Fruit fly (Drosophila melanogaster): ENCODE results near the gene eco.

The eco gene

dm6 chr3L:7339216-7339742, at the start of gene eco, which contains the start of gene lark:
TSS of gene eco (minus strand) at chr3L:7339340.
TSS of gene lark (plus strand) at chr3L:7339266.
- TF ChIP-seq Hr83 (GFP tag; optimal IDR thresholded peaks at IDR 0.05; ENCODE audit: poor library complexity, severe bottlenecking) (peak; percentile 12), woc (GFP tag; optimal IDR thresholded peaks at IDR 0.05) (no peak), CG32264 (GFP tag; optimal IDR thresholded peaks at IDR 0.05) (no peak), GATAd (GFP tag; optimal IDR thresholded peaks at IDR 0.05) (no peak), h (GFP tag; optimal IDR thresholded peaks at IDR 0.05) (no peak), pan (optimal IDR thresholded peaks at IDR 0.05) (no peak), Jra (GFP tag; optimal IDR thresholded peaks at IDR 0.05) (no peak), N (GFP tag; optimal IDR thresholded peaks at IDR 0.05) (no peak), Rel (GFP tag; optimal IDR thresholded peaks at IDR 0.05) (no peak), Rel (tag; optimal IDR thresholded peaks at IDR 0.05) (peak; percentile 20), Sp1 (GFP tag; optimal IDR thresholded peaks at IDR 0.05) (peak; percentile 26), OdsH (GFP tag; optimal IDR thresholded peaks at IDR 0.05) (no peak)

- TF ChIP-seq CrebA (GFP tag; optimal IDR thresholded peaks at IDR 0.05; ENCODE audit: borderline replicate concordance): no peak
- no peak for TF ChIP-seq HLH106 (tag; optimal IDR thresholded peaks at IDR 0.05)
- no peak for TF ChIP-seq Jra (GFP tag; optimal IDR thresholded peaks at IDR 0.05)
- no peak for TF ChIP-seq woc (GFP tag; optimal IDR thresholded peaks at IDR 0.05)
- no peak for TF ChIP-seq Dfd (GFP tag; optimal IDR thresholded peaks at IDR 0.05)
- no peak for TF ChIP-seq br (GFP tag; optimal IDR thresholded peaks at IDR 0.05)
- TF ChIP-seq tai (GFP tag; optimal IDR thresholded peaks at IDR 0.05): no peak
- no peak for TF ChIP-seq CG9705 (GFP tag; optimal IDR thresholded peaks at IDR 0.05)
- no peak for TF ChIP-seq OdsH (GFP tag; optimal IDR thresholded peaks at IDR 0.05)
- no peak for TF ChIP-seq Sp1 (GFP tag; optimal IDR thresholded peaks at IDR 0.05)
- TF ChIP-seq brk (GFP tag; optimal IDR thresholded peaks at IDR 0.05): no peak
- no peak for TF ChIP-seq psq (GFP tag; optimal IDR thresholded peaks at IDR 0.05)
- TF ChIP-seq dmrt93B (GFP tag; optimal IDR thresholded peaks at IDR 0.05): no peak
- TF ChIP-seq Hnf4 (GFP tag; optimal IDR thresholded peaks at IDR 0.05): no peak
- no peak for TF ChIP-seq fru (GFP tag; optimal IDR thresholded peaks at IDR 0.05)
- no peak for TF ChIP-seq Hr83 (GFP tag; optimal IDR thresholded peaks at IDR 0.05; ENCODE audit: poor library complexity, severe bottlenecking)
- no peak for TF ChIP-seq lola (GFP tag; optimal IDR thresholded peaks at IDR 0.05)
- TF ChIP-seq Rel (GFP tag; optimal IDR thresholded peaks at IDR 0.05): no peak
- TF ChIP-seq Rel (tag; optimal IDR thresholded peaks at IDR 0.05): no peak
- TF ChIP-seq foxo (GFP tag; optimal IDR thresholded peaks at IDR 0.05): no peak
These were observed 48.7 kb upstream of the eco start, which contains the start of gene CG8564 for dm6 chr3L:7387814-7388213. TSS of gene CG8564 (minus strand) at chr3L:7387914.

dm6 chr3L:7381359-7381976, 42.3 kb upstream of the eco start, which contains the start of the genes SMSr and smid:
TSS of gene SMSr (minus strand) at chr3L:7381474.
TSS of gene smid (plus strand) at chr3L:7381614.
- TF ChIP-seq br (GFP tag; optimal IDR thresholded peaks at IDR 0.05): peak; percentile 47
- no peak for TF ChIP-seq CrebA (GFP tag; optimal IDR thresholded peaks at IDR 0.05; ENCODE audit: borderline replicate concordance)
- TF ChIP-seq N (GFP tag; optimal IDR thresholded peaks at IDR 0.05): peak; percentile 46
- TF ChIP-seq dsf (GFP tag; optimal IDR thresholded peaks at IDR 0.05; ENCODE audit: borderline replicate concordance): peak; percentile 28
- TF ChIP-seq jim (GFP tag; optimal IDR thresholded peaks at IDR 0.05): no peak
- no peak for TF ChIP-seq tai (GFP tag; optimal IDR thresholded peaks at IDR 0.05)
- TF ChIP-seq pan (optimal IDR thresholded peaks at IDR 0.05): no peak
- peak; percentile 69 for TF ChIP-seq Vsx2 (GFP tag; optimal IDR thresholded peaks at IDR 0.05; ENCODE audit: partially characterized antibody)
- TF ChIP-seq brk (GFP tag; optimal IDR thresholded peaks at IDR 0.05): no peak
- TF ChIP-seq OdsH (GFP tag; optimal IDR thresholded peaks at IDR 0.05): peak; percentile 56
- TF ChIP-seq Jra (GFP tag; optimal IDR thresholded peaks at IDR 0.05): peak; percentile 72
- peak; percentile 74 for TF ChIP-seq rgr (GFP tag; optimal IDR thresholded peaks at IDR 0.05)
- TF ChIP-seq usp (GFP tag; optimal IDR thresholded peaks at IDR 0.05): no peak
- peak; percentile 84 to 90 for TF ChIP-seq dl (GFP tag; optimal IDR thresholded peaks at IDR 0.05; ENCODE audit: insufficient read depth in 1 of 2, partially characterized antibody in 2 of 2)
- peak; percentile 61 for TF ChIP-seq HLH106 (tag; optimal IDR thresholded peaks at IDR 0.05)
- no peak for TF ChIP-seq Abd-B (GFP tag; optimal IDR thresholded peaks at IDR 0.05)
- no peak for TF ChIP-seq Mio (GFP tag; optimal IDR thresholded peaks at IDR 0.05)
- peak; percentile 62 for TF ChIP-seq ey (GFP tag; optimal IDR thresholded peaks at IDR 0.05)
- no peak for TF ChIP-seq GATAd (GFP tag; optimal IDR thresholded peaks at IDR 0.05)
- peak; percentile 56 for TF ChIP-seq Sp1 (GFP tag; optimal IDR thresholded peaks at IDR 0.05)
- no peak for TF ChIP-seq lola (GFP tag; optimal IDR thresholded peaks at IDR 0.05)
- TF ChIP-seq CG9705 (GFP tag; optimal IDR thresholded peaks at IDR 0.05): peak; percentile 16
- TF ChIP-seq psq (GFP tag; optimal IDR thresholded peaks at IDR 0.05): peak; percentile 32
- peak in 1 of 2 experiments; percentile 68 for TF ChIP-seq foxo (GFP tag; optimal IDR thresholded peaks at IDR 0.05)
- TF ChIP-seq Dfd (GFP tag; optimal IDR thresholded peaks at IDR 0.05): no peak
- peak; percentile 42 for TF ChIP-seq sv (GFP tag; optimal IDR thresholded peaks at IDR 0.05)
- TF ChIP-seq Hr83 (GFP tag; optimal IDR thresholded peaks at IDR 0.05; ENCODE audit: poor library complexity, severe bottlenecking): peak; percentile 18
- peak; percentile 95 for TF ChIP-seq Dif (GFP tag; optimal IDR thresholded peaks at IDR 0.05; ENCODE audit: partially characterized antibody)
- TF ChIP-seq Hr78 (GFP tag; optimal IDR thresholded peaks at IDR 0.05): no peak
- peak; percentile 28 for TF ChIP-seq dmrt93B (GFP tag; optimal IDR thresholded peaks at IDR 0.05)
- peak; percentile 66 for TF ChIP-seq h (GFP tag; optimal IDR thresholded peaks at IDR 0.05)
- peak; percentile 98 for TF ChIP-seq fru (GFP tag; optimal IDR thresholded peaks at IDR 0.05)
- peak; percentile 21 for TF ChIP-seq Myc (optimal IDR thresholded peaks at IDR 0.05)
- no peak for TF ChIP-seq CG32264 (GFP tag; optimal IDR thresholded peaks at IDR 0.05)
- no peak for TF ChIP-seq Rel (GFP tag; optimal IDR thresholded peaks at IDR 0.05)
- no peak for TF ChIP-seq Rel (tag; optimal IDR thresholded peaks at IDR 0.05)
- TF ChIP-seq woc (GFP tag; optimal IDR thresholded peaks at IDR 0.05): peak; percentile 73
- no peak for TF ChIP-seq Hnf4 (GFP tag; optimal IDR thresholded peaks at IDR 0.05)
- TF ChIP-seq sage (GFP tag; optimal IDR thresholded peaks at IDR 0.05): no peak

All from whole organism, wandering third instar larva.